Fruit fly (Drosophila melanogaster): ENCODE data around the gene Sld5.
A peak's percentile ranks its signal among the peaks of the same experiment; 100 is the strongest.

Gene Sld5

DNA sequence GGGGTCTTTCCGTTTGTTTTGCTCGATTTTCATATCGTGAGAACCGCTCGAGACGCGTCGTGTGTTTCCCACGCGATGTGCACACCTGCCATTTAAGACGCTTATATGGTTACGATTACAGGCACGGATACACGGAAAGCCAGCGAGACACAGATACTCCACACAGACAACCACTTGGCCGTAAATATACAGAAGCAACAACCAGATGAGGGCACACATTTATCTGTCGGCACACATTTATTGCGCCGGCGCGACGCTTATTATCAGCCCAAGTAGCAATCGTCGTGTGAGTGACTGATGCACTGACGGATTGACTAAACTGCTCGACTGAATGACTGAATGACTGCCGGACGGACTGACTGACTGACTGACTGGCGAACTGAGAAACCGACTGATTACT is 25.8 kb downstream of the Sld5 start:
- no peak for TF ChIP-seq CG17801 (GFP tag; optimal IDR thresholded peaks at IDR 0.05; ENCODE audit: partially characterized antibody)

DNA sequence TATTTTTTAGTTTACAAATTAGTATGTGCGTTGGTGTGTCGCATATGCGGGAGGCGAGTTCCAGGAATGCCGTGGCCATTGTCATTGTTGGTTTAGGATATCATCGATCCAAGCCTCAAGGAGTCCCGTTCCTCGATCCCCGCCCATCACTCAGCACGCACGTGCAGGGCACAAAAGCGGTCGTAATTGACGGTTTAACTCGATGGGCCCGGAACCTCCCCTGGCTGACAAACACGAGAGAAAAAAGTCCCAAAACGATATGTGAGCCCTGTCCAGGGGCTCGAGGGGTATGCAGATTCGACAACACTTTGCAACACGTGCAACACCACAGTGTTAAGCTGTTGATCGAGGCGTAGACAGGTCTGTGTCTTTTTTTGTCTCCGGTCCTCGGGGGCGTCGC is 28.4 kb downstream of the Sld5 start:
- no peak for TF ChIP-seq CG17801 (GFP tag; optimal IDR thresholded peaks at IDR 0.05; ENCODE audit: partially characterized antibody)

DNA sequence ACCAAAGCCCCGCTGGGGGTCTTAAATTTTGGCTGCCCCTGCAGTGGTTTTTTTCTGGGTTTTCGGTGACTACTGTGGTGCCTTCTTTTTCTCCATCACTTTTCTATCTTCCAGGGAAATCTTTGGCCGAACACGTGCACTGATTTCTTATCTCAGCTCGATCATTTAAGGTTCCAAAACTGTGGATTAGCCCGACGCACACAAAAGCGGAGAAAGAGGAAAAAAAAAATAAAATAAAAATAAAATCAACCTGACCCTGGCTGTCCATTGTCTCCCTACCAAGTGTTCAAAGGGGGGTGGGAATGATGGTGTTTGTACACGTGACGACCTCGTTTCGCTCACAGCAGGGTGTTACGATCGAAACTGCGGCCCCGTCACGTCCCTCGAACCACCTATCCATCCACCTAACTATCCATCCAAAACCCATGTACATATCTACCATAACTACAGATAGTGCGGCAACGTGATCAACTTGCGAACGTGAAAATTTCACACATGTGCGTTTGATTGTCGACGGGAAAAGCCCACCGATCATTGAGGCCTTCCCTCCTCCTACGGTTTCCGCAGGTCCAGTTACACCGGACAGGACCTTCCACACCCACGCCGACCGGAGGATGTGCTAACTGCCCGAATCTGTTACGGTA is 29.6 kb downstream of the Sld5 start:
- TF ChIP-seq CG17801 (GFP tag; optimal IDR thresholded peaks at IDR 0.05; ENCODE audit: partially characterized antibody) = no peak

DNA sequence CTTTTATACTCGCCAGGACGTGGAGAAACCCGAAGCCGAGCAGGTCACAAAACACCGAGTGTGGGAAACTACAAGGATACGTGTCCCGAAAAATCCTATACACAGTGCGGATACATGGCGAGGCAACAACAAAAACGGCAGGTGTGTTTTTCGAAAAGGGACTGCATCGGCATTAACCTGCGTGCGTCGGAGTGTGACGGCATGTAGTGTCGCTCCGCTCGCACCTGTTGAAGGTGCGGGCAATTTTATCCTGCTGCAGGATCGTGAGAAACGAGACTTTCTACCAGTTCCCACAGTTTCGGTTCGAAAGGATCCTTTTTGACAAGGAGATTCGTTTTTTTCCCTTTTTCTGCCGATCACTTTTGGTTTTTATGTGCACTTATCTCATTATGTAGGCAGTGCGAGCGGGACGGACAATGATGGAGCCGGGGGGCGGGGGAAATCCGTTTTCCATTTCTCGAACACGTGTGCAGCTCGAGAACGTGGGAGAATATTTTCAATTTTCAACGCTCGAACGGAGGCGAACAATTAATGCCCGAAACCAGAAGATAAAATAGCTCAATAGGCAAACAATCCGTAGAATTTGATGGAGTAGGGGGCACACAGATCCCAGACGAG is 31.6 kb downstream of the Sld5 start:
- TF ChIP-seq CG17801 (GFP tag; optimal IDR thresholded peaks at IDR 0.05; ENCODE audit: partially characterized antibody) = no peak

DNA sequence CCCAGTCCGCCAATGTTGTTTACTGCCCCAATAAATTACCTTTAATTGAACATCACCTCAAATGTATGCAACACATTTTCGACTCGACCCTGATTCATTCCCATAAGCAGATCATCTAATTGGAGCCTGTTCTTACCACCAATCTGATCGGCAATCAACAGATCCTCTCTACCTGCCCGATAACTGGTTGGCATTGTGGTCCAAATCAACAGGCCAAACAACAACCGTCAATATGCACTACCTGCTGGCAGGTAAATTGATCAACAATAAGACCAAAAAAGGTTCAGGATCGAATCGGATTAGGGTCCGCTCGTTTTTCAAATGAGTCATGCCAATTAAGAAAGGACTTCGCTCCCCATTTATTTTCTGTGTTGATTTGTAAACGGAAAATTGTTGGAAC is 33.1 kb downstream of the Sld5 start:
- no peak for TF ChIP-seq CG17801 (GFP tag; optimal IDR thresholded peaks at IDR 0.05; ENCODE audit: partially characterized antibody)

DNA sequence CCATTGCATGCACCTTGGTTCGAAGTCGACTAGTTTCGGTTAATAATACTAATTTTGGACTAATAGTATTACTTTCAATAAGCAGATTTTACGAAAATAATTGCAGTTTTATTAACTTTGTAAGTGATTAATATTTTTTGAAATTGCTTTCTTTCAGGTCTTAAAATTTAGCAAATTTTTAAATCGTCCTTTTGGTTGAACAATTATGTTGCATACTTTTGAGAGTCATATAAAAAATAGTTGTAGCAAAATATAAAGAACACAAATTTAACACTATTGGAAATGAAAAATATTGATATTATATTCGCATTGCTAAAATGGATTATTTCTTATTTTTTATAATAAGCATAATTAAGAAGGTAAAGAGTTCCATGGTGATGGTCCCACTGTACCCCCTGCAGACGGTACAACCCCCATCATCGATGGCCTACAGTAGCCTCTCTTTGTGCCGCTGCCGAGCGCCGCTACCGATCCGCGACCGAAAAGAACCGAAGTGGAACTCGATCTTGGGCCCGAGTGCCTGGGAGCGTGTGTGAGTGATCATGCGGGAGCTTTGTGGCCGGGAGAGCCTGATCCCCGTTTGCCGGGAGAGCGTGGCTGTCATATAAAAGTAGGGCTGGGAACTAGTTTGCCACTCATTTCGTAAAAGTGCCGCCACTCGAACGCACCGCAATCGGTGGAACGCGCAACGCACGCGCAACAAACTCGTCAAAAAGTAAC is 35.0 kb downstream of the Sld5 start:
- TF ChIP-seq CG17801 (GFP tag; optimal IDR thresholded peaks at IDR 0.05; ENCODE audit: partially characterized antibody) = peak; percentile 5

DNA sequence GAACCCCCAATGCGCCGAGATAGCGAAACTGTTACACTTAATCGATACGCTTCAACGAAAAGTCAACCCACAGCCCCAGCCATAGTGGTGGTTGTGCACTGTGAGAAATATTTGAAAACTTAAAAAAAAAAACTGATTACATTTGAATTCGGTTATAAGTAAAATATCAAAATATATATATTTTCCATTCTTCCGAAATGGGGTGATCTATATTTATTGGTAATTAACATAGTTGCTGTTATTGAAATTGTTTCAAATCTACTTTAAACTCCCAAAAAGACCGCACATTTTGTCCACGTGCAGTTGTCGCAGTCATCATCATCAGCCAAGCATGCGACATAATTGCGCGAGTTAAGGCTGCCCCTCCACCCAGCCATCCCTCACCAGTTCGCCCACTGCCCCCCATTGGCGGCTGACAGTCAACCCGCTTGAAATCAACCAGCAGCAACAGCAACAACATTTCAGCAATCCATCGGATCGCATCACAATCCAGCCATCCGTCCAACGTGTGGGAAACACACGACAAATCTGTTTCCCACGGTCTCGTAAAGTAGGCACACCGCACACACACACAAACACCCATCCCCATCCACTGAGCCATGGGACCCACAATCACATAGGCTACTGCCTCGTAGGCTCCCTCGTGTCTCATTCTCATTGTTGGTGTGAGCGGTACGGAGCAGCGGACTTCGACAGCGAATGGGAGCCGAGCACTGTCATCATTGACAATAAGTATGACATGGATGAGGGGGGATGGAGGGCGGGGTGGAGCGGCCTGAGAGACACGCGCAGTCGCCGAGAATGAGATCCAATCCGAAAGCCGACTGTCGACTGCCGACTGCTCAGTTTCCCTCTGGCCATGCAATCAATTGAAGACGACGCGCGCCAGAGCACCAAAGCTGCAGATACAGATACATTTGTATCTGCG is 35.8 kb downstream of the Sld5 start:
- no peak for TF ChIP-seq CG17801 (GFP tag; optimal IDR thresholded peaks at IDR 0.05; ENCODE audit: partially characterized antibody)

DNA sequence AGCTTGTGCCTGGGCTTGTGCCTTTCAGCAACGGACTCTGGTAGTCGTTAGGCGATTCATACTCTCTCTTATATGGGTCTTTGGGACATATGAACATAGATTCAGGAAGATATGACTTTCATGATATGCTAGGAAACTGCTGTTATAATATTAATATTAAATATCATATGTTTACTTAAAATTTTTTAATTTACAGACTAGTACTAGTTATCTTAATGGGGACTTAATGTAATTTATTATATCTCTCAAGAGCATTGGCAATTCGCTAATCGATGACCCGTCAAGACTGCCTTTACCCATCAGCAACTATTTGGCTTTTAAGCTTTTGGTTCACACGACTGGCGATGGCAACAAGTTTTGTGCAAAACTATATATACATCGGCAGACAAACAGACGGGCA is 37.1 kb downstream of the Sld5 start:
- TF ChIP-seq CG17801 (GFP tag; optimal IDR thresholded peaks at IDR 0.05; ENCODE audit: partially characterized antibody) = no peak

DNA sequence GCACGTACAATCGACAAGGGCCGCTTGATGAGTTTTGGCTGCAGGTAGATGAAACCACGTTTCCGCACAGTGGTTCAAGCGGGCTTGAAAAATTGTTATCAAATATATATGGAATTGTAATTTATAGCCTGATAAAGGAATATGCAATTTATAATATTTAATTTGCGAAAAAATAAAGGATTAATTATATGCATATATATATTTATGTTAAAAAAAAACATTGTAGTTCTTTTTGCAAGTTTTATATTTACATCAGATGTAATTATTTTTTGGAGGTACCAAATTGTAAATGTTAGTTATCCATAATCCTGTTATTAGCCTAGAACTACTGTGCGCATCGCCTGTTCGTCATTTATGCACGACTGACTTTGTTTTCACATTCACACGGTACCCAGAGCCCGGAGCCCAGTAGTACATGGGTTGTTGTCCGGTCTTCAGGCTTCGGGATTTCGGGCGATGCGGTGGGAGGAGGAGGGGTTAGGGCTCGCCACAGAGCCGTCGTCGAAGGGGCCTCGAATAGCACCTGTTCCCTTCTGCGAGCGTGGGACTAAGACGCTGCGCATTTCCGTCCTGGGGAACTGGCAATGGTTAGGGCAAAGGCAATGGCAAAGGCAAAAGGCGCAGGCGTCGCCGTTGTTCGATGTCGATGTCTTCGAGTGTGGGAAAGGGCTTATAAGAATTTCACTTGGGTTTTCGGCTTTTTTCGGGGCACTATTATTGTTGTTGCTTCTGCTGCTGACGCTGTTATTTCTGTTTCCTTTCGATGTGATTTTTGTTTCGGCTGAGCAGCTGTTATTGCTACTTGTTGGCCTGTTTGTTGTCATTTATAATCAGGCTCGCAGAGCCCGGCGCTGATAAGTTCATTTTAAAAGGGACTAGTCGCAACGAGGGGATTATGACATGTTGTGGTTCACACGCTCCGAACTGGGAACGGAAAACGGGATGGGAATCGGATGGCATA is 38.3 kb downstream of the Sld5 start:
- no peak for TF ChIP-seq CG17801 (GFP tag; optimal IDR thresholded peaks at IDR 0.05; ENCODE audit: partially characterized antibody)

DNA sequence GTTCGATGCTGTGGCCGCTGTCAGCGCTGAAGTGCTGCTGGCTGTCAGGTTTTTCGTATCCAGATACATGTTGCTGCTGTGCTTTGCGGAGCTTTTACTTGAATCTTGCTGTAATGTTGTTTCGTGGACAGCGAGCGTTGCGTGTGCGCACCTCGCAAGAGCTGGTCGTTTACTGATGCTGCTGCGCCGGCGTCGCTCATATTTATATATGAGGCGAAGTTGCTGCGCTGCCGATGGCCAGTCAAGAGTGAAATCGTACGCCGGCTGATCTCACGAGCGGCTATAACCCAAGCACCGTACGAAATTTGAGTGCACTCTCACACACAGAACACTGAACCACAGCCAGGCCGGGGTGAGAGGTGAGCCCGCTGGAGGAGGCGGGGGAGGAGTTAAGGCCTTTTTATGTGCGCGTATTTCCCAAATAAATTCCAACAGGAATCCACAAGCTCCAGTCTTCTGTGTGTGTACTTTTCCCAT is 39.0 kb downstream of the Sld5 start:
- no peak for TF ChIP-seq CG17801 (GFP tag; optimal IDR thresholded peaks at IDR 0.05; ENCODE audit: partially characterized antibody)

DNA sequence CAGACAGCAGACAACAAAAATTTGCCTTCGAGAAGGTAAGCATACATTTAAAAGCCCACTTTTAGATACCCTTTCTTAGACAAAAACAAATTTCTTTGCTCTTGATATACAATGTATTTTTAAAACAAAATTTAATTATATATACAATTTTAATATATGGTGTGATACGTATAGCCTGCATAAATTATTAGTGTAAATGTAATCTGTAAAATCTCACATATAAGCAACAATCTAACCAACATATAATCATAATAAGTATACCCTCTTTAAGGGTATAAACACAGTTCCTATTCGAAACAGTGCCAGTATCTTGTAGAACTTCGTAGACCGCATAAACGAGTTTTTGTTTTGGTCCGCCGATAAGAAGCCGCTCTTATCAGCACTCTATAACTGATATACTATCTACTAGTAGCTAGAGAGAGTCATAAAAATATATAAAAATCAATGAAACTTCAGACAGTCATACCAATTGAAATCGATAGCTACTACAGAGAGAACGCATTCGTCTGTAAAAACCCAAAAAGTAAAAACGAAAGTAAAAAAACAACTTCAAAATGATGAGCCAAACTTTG is 42.0 kb downstream of the Sld5 start, which contains the start of gene Kaz-m1:
TSS of gene Kaz-m1 (plus strand) at position 460 of the 572 bp plus-strand sequence.
- no peak for TF ChIP-seq CG17801 (GFP tag; optimal IDR thresholded peaks at IDR 0.05; ENCODE audit: partially characterized antibody)

DNA sequence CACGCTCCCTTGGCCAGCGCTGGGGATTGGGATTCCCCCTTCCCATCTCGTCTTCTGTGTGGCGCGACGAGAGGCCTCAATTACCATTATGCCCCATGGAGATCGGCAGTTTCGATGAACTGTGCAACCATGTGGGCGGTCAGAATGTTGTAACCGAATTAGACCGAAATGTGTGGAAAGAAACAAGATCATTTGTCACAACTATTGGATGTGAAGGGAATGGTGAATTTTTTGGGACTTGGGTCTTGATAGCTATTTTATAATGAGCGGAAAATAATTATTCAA is 42.7 kb downstream of the Sld5 start:
- no peak for TF ChIP-seq CG17801 (GFP tag; optimal IDR thresholded peaks at IDR 0.05; ENCODE audit: partially characterized antibody)

DNA sequence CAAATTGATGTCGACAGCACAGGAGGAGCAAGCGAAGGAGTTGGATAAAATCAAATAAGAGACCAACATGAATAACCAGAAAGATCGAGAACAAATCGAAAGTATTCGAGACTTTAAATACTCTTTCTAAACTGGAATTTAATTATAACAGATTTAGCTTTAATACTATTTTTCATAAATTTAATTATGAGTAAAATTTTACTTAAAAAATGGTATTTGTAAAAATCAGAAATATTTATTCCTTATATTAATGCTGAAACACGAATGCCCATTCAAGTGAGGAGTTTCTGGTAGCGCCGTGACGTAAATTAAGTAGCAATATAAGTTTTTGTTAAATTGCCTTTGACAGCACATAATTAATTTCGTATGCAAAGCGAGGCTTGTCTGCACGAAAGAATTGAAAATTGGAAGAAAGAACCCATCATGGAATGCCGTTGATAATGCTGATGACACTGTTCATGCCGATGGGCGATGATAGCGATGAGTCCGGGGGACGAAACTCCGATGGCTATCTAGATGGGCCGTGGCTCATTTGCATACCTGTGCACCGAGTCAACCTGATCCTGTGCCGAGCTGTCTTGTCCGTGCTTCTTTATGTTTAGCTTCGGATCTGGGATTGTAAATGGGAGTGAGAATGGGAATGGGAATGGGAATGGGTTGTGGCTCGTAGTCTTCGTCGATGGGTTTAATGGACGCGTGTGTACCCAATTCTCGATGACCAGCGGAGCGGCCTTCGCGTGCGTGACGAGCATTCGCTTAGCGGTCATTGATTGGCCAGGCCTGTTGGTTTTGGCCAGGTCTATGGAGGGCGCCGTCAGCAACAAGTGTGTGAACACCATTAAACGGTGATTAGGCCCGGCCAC is 43.3 kb downstream of the Sld5 start:
- TF ChIP-seq CG17801 (GFP tag; optimal IDR thresholded peaks at IDR 0.05; ENCODE audit: partially characterized antibody) = no peak
